Worm (Caenorhabditis elegans): ENCODE results near the gene W09G10.9.

DNA sequence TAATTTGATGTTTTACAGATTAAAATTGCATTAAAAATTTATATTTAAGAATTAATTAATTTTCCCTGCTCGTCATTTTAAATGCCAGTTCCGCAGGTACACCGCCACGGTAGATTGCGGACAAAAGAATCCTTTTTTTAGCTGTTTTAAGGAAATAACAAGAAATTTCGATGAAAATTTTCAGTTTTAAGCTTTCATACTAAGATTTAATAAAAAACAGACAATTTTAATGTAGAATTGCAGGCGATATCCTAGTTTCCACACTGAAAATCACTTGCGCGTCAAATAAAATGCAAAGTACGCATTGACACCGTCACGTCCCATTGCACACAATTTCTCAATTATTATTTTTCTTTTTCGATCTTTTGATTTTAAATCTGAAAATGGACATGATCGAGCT, 31.9 kb downstream of the W09G10.9 start, which contains the start of gene dnc-3:
- TF ChIP-seq ama-1 (optimal IDR thresholded peaks at IDR 0.05) (no peak), tbx-11 (GFP tag; IDR thresholded peaks at IDR 0.05) (no peak), hmbx-1 (tag; optimal IDR thresholded peaks at IDR 0.05) (no peak), sea-1 (GFP tag; conservative IDR thresholded peaks at IDR 0.05) (no peak), pes-1 (GFP tag; IDR thresholded peaks at IDR 0.05) (no peak), flt-1 (GFP tag; IDR thresholded peaks at IDR 0.05) (no peak)
